Worm (Caenorhabditis elegans) whole organism, L3 larva: ENCODE measurements around the gene daf-4.

Experiments
- ama-1 ChIP-seq: fragments of 150-350 bp; optimal IDR thresholded peaks from 2 replicates; lab custom pipeline; 2018
- ceh-82 ChIP-seq: fragments of 150-350 bp; optimal IDR thresholded peaks from 2 replicates; lab custom pipeline; 2014; ENCODE audit warnings: missing biosample characterization, missing genetic modification characterization
- elt-1 ChIP-seq: fragments of 150-350 bp; optimal IDR thresholded peaks from 2 replicates; lab custom pipeline; 2014; ENCODE audit warnings: missing biosample characterization, missing genetic modification characterization
- lin-15B ChIP-seq: fragments of 150-350 bp; optimal IDR thresholded peaks from 2 replicates; lab custom pipeline; 2014; ENCODE audit warnings: missing biosample characterization, missing genetic modification characterization
- lin-39 ChIP-seq: fragments of 150-350 bp; optimal IDR thresholded peaks from 2 replicates; lab custom pipeline; 2018; ENCODE audit warnings: missing biosample characterization, missing genetic modification reagents, missing genetic modification characterization
- nhr-12 ChIP-seq: fragments of 150-350 bp; optimal IDR thresholded peaks from 2 replicates; lab custom pipeline; 2014; ENCODE audit warnings: missing biosample characterization, missing genetic modification characterization
- nhr-28 ChIP-seq: fragments of 150-350 bp; optimal IDR thresholded peaks from 2 replicates; lab custom pipeline; 2014; ENCODE audit warnings: missing biosample characterization, missing genetic modification characterization
- nhr-77 ChIP-seq: fragments of 150-350 bp; optimal IDR thresholded peaks from 2 replicates; lab custom pipeline; 2014; ENCODE audit warnings: missing biosample characterization, missing genetic modification characterization
- unc-39 ChIP-seq: sonication (generic microtip); optimal IDR thresholded peaks from 4 replicates; lab custom pipeline; 2017; ENCODE audit warnings: missing biosample characterization, missing genetic modification characterization
- unc-62 ChIP-seq: fragments of 150-350 bp; sonication (generic microtip); optimal IDR thresholded peaks from 4 replicates; lab custom pipeline; 2014; ENCODE audit warnings: missing biosample characterization, missing genetic modification reagents, missing genetic modification characterization

ce11 chrIII:5615675-5616074, 9.3 kb upstream of the daf-4 start:
- TF ChIP-seq unc-39, result no peak
- TF ChIP-seq ceh-82 (tag; lab: Kevin White, UChicago), result no peak
- TF ChIP-seq nhr-12 (tag; lab: Kevin White, UChicago), result no peak
- no peak for TF ChIP-seq nhr-77 (tag; lab: Kevin White, UChicago)
- TF ChIP-seq lin-39 (tag; lab: Kevin White, UChicago), result no peak
- no peak for TF ChIP-seq lin-15B (tag; lab: Kevin White, UChicago)
- no peak for TF ChIP-seq elt-1 (tag; lab: Kevin White, UChicago)
- no peak for TF ChIP-seq unc-62 (GFP tag; lab: Kevin White, UChicago)
- TF ChIP-seq ama-1 (lab: Kevin White, UChicago), result no peak
- no peak for TF ChIP-seq nhr-28 (tag; lab: Kevin White, UChicago)
